Worm (Caenorhabditis elegans) whole organism, L4 larva: ENCODE results near the gene elpc-2.

ENCODE experiments used
- madf-9 ChIP-seq: fragments of 200-800 bp; sonication (Bioruptor generic); conservative IDR thresholded peaks from 2 replicates; pipeline ENCODE4 v1.3.6; 2022; ENCODE audit warnings: missing genetic modification reagents, missing genetic modification characterization, missing compliant biosample characterization
- mxl-2 ChIP-seq: fragments of 200-800 bp; sonication (Bioruptor generic); conservative IDR thresholded peaks from 2 replicates; pipeline ENCODE4 v1.3.6; 2022; ENCODE audit warnings: missing genetic modification reagents, missing genetic modification characterization, missing compliant biosample characterization
- nhr-28 ChIP-seq: fragments of 150-350 bp; optimal IDR thresholded peaks from 2 replicates; lab custom pipeline; 2014; ENCODE audit warnings: missing biosample characterization, missing genetic modification characterization
- nhr-77 ChIP-seq: fragments of 150-350 bp; optimal IDR thresholded peaks from 2 replicates; lab custom pipeline; 2014; ENCODE audit warnings: missing biosample characterization, missing genetic modification characterization
- pha-4 ChIP-seq, 2 experiments: fragments of 150-350 bp in 1 of 2; fragments of 200-800 bp in 1 of 2; sonication (Bioruptor generic) in 1 of 2; IDR thresholded peaks in 1 of 2; optimal IDR thresholded peaks in 1 of 2; 2 replicates each; pipeline versions ENCODE4 v1.3.6 to Lab custom; 2014 to 2022; ENCODE audit warnings: missing genetic modification characterization in 2 of 2, missing genetic modification reagents in 2 of 2, missing biosample characterization in 1 of 2, missing compliant biosample characterization in 1 of 2
- skn-1 ChIP-seq: fragments of 150-350 bp; optimal IDR thresholded peaks from 2 replicates; lab custom pipeline; 2014; ENCODE audit warnings: missing biosample characterization, missing genetic modification characterization
- unc-130 ChIP-seq: sonication (generic microtip); optimal IDR thresholded peaks from 2 replicates; lab custom pipeline; 2016; ENCODE audit warnings: missing genetic modification reagents, missing genetic modification characterization, missing compliant biosample characterization
- unc-39 ChIP-seq: sonication (generic microtip); optimal IDR thresholded peaks from 2 replicates; lab custom pipeline; 2017; ENCODE audit warnings: missing biosample characterization, missing genetic modification characterization
- zag-1 ChIP-seq: fragments of 150-350 bp; optimal IDR thresholded peaks from 2 replicates; lab custom pipeline; 2014; ENCODE audit warnings: missing biosample characterization, missing genetic modification characterization

DNA sequence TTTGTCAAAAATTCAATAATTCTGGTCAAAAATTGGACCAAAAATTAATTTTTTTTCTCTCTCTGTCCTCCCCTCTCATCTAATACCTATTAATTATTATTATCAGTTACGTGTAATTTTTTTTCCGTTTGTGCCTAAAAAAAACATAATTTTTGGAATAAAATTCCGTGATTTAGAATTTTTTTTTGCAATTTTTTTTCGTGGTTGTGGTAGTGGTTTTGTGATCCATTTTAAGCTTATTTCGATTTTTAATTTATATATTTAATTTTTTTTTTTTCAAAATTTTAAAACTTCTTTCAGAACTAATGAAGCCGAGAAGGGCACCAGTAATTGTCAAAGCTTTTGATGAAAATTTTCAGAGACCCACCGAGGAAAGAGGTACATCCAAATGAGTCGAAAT, 25.7 kb downstream of the elpc-2 start, which contains the start of gene sas-1:
- TF ChIP-seq mxl-2 (GFP tag; lab: Robert Waterston, UW) (no peak), skn-1 (tag; lab: Kevin White, UChicago) (no peak), pha-4 (GFP tag; IDR thresholded peaks at IDR 0.05; lab: Robert Waterston, UW) (no peak), pha-4 (tag; optimal IDR thresholded peaks at IDR 0.05; lab: Kevin White, UChicago) (no peak), madf-9 (GFP tag; lab: Robert Waterston, UW) (no peak), nhr-28 (tag; lab: Kevin White, UChicago) (no peak), unc-39 (tag; lab: Kevin White, UChicago) (no peak), zag-1 (no peak), nhr-77 (tag; lab: Kevin White, UChicago) (no peak), unc-130 (GFP tag; lab: Kevin White, UChicago) (no peak)
